Worm (Caenorhabditis elegans) whole organism, L4/young adult: Measurements from ENCODE around the gene agxt-1.

Experiments
- dao-5 ChIP-seq: sonication (generic microtip); optimal IDR thresholded peaks from 2 replicates; lab custom pipeline; 2016; ENCODE audit warnings: missing genotype, missing genetic modification characterization, moderate library complexity, missing compliant biosample characterization
- him-1 ChIP-seq: sonication (generic microtip); optimal IDR thresholded peaks from 2 replicates; lab custom pipeline; 2016; ENCODE audit warnings: missing genotype, missing genetic modification reagents, missing genetic modification characterization, missing compliant biosample characterization

DNA sequence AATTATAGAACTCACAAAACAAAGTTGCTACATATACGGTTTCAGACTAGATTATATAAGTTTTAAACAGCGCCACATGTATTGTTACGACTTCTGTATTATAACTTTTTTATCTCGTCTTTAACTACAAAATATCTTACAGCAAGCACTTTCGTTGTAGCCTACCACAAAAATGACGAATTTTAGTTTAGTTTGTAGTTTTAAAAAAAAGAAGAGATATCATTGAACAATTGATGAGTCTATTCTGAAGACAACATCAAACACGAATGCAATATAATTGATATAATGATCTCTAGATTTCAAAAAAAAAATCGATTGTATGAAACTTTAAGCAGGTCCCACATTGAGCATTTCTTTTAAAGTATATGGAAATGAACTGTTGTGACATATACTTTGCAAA, 31.2 kb upstream of the agxt-1 start:
- TF ChIP-seq him-1 (tag; lab: Kevin White, UChicago) (no peak), dao-5 (no peak)
